Worm (Caenorhabditis elegans) whole organism, L3 larva: ENCODE measurements around the gene gln-6.
"Not testable (repeated sequence)": the region's sequence is repeated elsewhere in the genome, so short reads cannot be mapped to it uniquely, and the experiment has no call there.

Experiments
- R02D3.7 ChIP-seq: fragments of 150-350 bp; optimal IDR thresholded peaks from 2 replicates; lab custom pipeline; 2014; ENCODE audit warnings: missing biosample characterization, missing genetic modification characterization
- ZK546.5 ChIP-seq: sonication (generic microtip); optimal IDR thresholded peaks from 2 replicates; lab custom pipeline; 2017; ENCODE audit warnings: missing biosample characterization, missing genetic modification characterization
- ama-1 ChIP-seq: fragments of 150-350 bp; optimal IDR thresholded peaks from 2 replicates; lab custom pipeline; 2018
- ceh-28 ChIP-seq: fragments of 150-350 bp; optimal IDR thresholded peaks from 2 replicates; lab custom pipeline; 2014; ENCODE audit warnings: missing biosample characterization, missing genetic modification reagents, missing genetic modification characterization
- ceh-82 ChIP-seq: fragments of 150-350 bp; optimal IDR thresholded peaks from 2 replicates; lab custom pipeline; 2014; ENCODE audit warnings: missing biosample characterization, missing genetic modification characterization
- ceh-9 ChIP-seq: sonication (generic microtip); optimal IDR thresholded peaks from 2 replicates; lab custom pipeline; 2018; ENCODE audit warnings: missing biosample characterization, missing genetic modification characterization
- daf-12 ChIP-seq: fragments of 150-350 bp; optimal IDR thresholded peaks from 2 replicates; lab custom pipeline; 2014; ENCODE audit warnings: missing biosample characterization, missing genetic modification reagents, missing genetic modification characterization
- egl-27 ChIP-seq: sonication (generic microtip); optimal IDR thresholded peaks from 4 replicates; lab custom pipeline; 2017; ENCODE audit warnings: missing biosample characterization, missing genetic modification reagents, missing genetic modification characterization
- egl-5 ChIP-seq: fragments of 150-350 bp; optimal IDR thresholded peaks from 2 replicates; lab custom pipeline; 2017; ENCODE audit warnings: missing biosample characterization, missing genetic modification reagents, missing genetic modification characterization, inconsistent platforms
- elt-2 ChIP-seq: sonication (generic microtip); optimal IDR thresholded peaks from 2 replicates; lab custom pipeline; 2016; ENCODE audit warnings: missing genetic modification reagents, mild to moderate bottlenecking, missing genetic modification characterization, missing compliant biosample characterization
- elt-3 ChIP-seq, 3 experiments: fragments of 150-350 bp in 1 of 3; sonication (generic microtip) in 2 of 3; optimal IDR thresholded peaks; 2 replicates in 2 of 3; 4 replicates in 1 of 3; lab custom pipeline; 2014 to 2017; ENCODE audit warnings: missing biosample characterization in 3 of 3, missing genetic modification characterization in 3 of 3
- fkh-10 ChIP-seq: sonication (generic microtip); optimal IDR thresholded peaks from 2 replicates; lab custom pipeline; 2017; ENCODE audit warnings: missing biosample characterization, missing genetic modification reagents, missing genetic modification characterization
- fkh-2 ChIP-seq: fragments of 150-350 bp; optimal IDR thresholded peaks from 2 replicates; lab custom pipeline; 2014; ENCODE audit warnings: missing biosample characterization, missing genetic modification reagents, missing genetic modification characterization
- fos-1 ChIP-seq: fragments of 150-350 bp; optimal IDR thresholded peaks from 2 replicates; lab custom pipeline; 2014; ENCODE audit warnings: missing biosample characterization, missing genetic modification characterization
- jun-1 ChIP-seq: fragments of 150-350 bp; optimal IDR thresholded peaks from 2 replicates; lab custom pipeline; 2014; ENCODE audit warnings: missing biosample characterization, missing genetic modification reagents, missing genetic modification characterization
- lsy-12 ChIP-seq: sonication (generic microtip); optimal IDR thresholded peaks from 2 replicates; lab custom pipeline; 2016; ENCODE audit warnings: mild to moderate bottlenecking, missing genetic modification characterization, missing compliant biosample characterization
- mml-1 ChIP-seq: fragments of 150-350 bp; sonication (generic microtip); optimal IDR thresholded peaks from 3 replicates; lab custom pipeline; 2014; ENCODE audit warnings: missing biosample characterization, missing genetic modification characterization
- nfya-1 ChIP-seq: sonication (generic microtip); optimal IDR thresholded peaks from 2 replicates; lab custom pipeline; 2017; ENCODE audit warnings: missing genetic modification characterization, mild to moderate bottlenecking, missing compliant biosample characterization, antibody characterized with exemption, moderate library complexity; ENCODE audit not compliant: insufficient read depth
- nhr-12 ChIP-seq: fragments of 150-350 bp; optimal IDR thresholded peaks from 2 replicates; lab custom pipeline; 2014; ENCODE audit warnings: missing biosample characterization, missing genetic modification characterization
- nhr-23 ChIP-seq: fragments of 150-350 bp; optimal IDR thresholded peaks from 2 replicates; lab custom pipeline; 2014; ENCODE audit warnings: missing biosample characterization, missing genetic modification reagents, missing genetic modification characterization
- nhr-25 ChIP-seq: sonication (generic microtip); optimal IDR thresholded peaks from 2 replicates; lab custom pipeline; 2017; ENCODE audit warnings: missing biosample characterization, missing genetic modification characterization
- nhr-67 ChIP-seq: fragments of 150-350 bp; optimal IDR thresholded peaks from 2 replicates; lab custom pipeline; 2014; ENCODE audit warnings: missing biosample characterization, missing genetic modification characterization
- nhr-76 ChIP-seq: fragments of 150-350 bp; sonication (generic microtip); optimal IDR thresholded peaks from 5 replicates; lab custom pipeline; 2014; ENCODE audit warnings: missing biosample characterization, missing genetic modification characterization
- nhr-77 ChIP-seq: fragments of 150-350 bp; optimal IDR thresholded peaks from 2 replicates; lab custom pipeline; 2014; ENCODE audit warnings: missing biosample characterization, missing genetic modification characterization
- pha-4 ChIP-seq: fragments of 150-350 bp; optimal IDR thresholded peaks from 2 replicates; lab custom pipeline; 2014; ENCODE audit warnings: missing biosample characterization, missing genetic modification reagents, missing genetic modification characterization
- pqm-1 ChIP-seq: fragments of 150-350 bp; optimal IDR thresholded peaks from 2 replicates; lab custom pipeline; 2017; ENCODE audit warnings: missing biosample characterization, missing genetic modification characterization, inconsistent platforms
- skn-1 ChIP-seq: fragments of 150-350 bp; optimal IDR thresholded peaks from 2 replicates; lab custom pipeline; 2014; ENCODE audit warnings: missing biosample characterization, missing genetic modification characterization
- ztf-11 ChIP-seq: fragments of 150-350 bp; optimal IDR thresholded peaks from 2 replicates; lab custom pipeline; 2014; ENCODE audit warnings: missing biosample characterization, missing genetic modification characterization

The gln-6 gene

ce11 chrIV:9769746-9770145, 29.0 kb upstream of the gln-6 start, which contains the start of gene msp-78:
TSS of gene msp-78 (plus strand) at chrIV:9770046.
- TF ChIP-seq egl-5 (tag; lab: Kevin White, UChicago); elt-3 (tag; optimal IDR thresholded peaks at IDR 0.05; lab: Kevin White, UChicago); nhr-12 (tag; lab: Kevin White, UChicago): not testable (repeated sequence)

DNA sequence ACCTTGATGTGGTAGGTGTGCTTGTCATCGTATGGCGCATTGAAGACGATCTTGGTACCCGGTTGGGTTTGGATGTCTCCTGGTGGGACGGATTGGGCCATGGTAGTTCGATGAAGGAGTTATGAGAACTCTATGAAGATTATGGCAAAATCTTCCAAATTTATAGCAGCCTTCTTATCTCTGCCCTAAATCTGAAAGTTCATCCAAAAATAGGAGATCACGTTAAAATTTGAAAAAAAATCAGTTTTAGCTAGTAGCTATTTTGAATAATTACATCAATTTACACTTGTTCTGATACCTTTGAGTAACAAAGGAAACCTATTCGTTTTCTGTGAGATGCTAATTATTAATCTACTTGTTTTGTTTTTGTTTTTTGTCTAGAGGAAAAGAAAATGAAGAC, 26.4 kb upstream of the gln-6 start, which contains the start of gene msp-79:
Gene msp-79, minus strand, starts transcription at position 101 of the 400 bp plus-strand sequence.
- not testable (repeated sequence) for TF ChIP-seq nhr-12 (tag; lab: Kevin White, UChicago); fkh-10; mml-1 (tag; lab: Kevin White, UChicago)

- TF ChIP-seq nhr-77 (tag; lab: Kevin White, UChicago) (no peak), daf-12 (tag; lab: Kevin White, UChicago) (no peak), egl-27 (tag; lab: Kevin White, UChicago) (no peak), elt-2 (no peak), ceh-28 (tag; lab: Kevin White, UChicago) (no peak), fkh-2 (tag; lab: Kevin White, UChicago) (no peak), fkh-10 (no peak), ceh-9 (tag; lab: Kevin White, UChicago) (no peak), nhr-25 (tag; lab: Kevin White, UChicago) (no peak), ceh-82 (no peak), ZK546.5 (tag; lab: Kevin White, UChicago) (no peak), mml-1 (tag; lab: Kevin White, UChicago) (no peak), ama-1 (lab: Kevin White, UChicago) (no peak), skn-1 (no peak), jun-1 (tag; lab: Kevin White, UChicago) (no peak), elt-3 (tag; optimal IDR thresholded peaks at IDR 0.05; lab: Kevin White, UChicago) (no peak), fos-1 (tag; lab: Kevin White, UChicago) (no peak), R02D3.7 (no peak), lsy-12 (tag; lab: Kevin White, UChicago) (no peak)
Measured at ce11 chrIV:9766250-9766649, 25.5 kb upstream of the gln-6 start, which contains the start of gene ssp-36. TSS of gene ssp-36 (minus strand) at chrIV:9766350.

DNA sequence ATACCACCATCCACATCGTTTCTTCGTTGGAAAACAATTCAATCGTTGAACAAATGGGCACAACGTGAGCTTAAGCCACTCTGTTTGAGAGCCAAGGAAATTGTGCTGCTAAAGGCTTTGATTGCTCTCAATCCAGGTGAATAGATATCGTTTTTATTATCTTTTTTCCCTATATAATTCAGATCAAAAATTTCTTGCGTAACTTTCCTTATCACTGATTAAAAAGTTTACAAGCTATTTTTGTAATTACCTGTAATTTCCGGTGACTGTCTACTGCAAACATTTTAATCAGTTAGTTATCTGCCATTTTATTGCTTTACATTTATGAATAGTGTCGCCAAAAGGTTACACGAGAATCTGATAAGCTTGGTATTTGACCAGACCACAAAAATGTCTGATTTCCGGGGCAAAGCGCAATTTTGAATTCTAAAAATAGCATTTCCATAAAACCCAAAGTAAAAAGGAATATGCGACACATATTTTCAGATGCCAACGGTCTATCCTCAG, 22.0 kb upstream of the gln-6 start:
- no peak for TF ChIP-seq ztf-11 (tag; lab: Kevin White, UChicago)
- no peak for TF ChIP-seq nhr-67 (tag; lab: Kevin White, UChicago)
- peak; percentile 5 for TF ChIP-seq jun-1 (tag; lab: Kevin White, UChicago)
- TF ChIP-seq elt-2: peak; percentile 65
- TF ChIP-seq egl-5 (tag; lab: Kevin White, UChicago): no peak
- no peak for TF ChIP-seq fkh-2 (tag; lab: Kevin White, UChicago)
- no peak for TF ChIP-seq nhr-77 (tag; lab: Kevin White, UChicago)
- TF ChIP-seq pqm-1 (tag; lab: Kevin White, UChicago): peak; percentile 91

DNA sequence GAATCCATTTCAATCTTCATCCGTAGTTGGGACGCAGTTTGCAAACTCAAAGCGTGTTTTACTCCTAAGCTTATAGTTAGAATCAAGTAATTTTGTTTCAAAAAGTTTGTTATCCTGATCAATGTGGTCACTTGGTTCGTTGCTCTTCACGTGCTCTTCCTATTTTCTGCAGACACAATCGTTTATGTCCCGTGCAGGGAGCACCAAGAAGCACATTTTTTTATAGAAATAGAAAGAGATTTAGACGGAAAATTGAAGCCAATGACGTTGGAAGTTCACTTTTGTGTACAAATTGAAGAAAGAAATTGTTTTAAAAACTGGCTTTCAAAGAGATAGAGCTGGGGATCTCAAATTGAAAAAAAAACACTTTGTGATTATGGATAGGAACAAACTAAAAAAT, 21.1 kb upstream of the gln-6 start:
- TF ChIP-seq ztf-11 (tag; lab: Kevin White, UChicago): no peak
- TF ChIP-seq nfya-1 (tag; lab: Kevin White, UChicago): peak; percentile 20
- TF ChIP-seq pha-4 (tag; lab: Kevin White, UChicago): peak; percentile 22

- TF ChIP-seq ztf-11 (tag; lab: Kevin White, UChicago) (no peak), skn-1 (no peak), nhr-67 (tag; lab: Kevin White, UChicago) (no peak), nhr-23 (tag; lab: Kevin White, UChicago) (no peak), fkh-10 (no peak), nhr-76 (tag; lab: Kevin White, UChicago) (no peak)
Measured at ce11 chrIV:9757425-9757740, 16.7 kb upstream of the gln-6 start, which contains the start of gene nhr-97. TSS of gene nhr-97 (plus strand) at chrIV:9757641.
